Worm (Caenorhabditis elegans): Measurements from ENCODE around the gene daf-12.
A peak's percentile ranks its signal among the peaks of the same experiment; 100 is the strongest.

daf-12 gene

ce11 chrX:10670198-10670597, 34.5 kb downstream of the daf-12 start:
- TF ChIP-seq sea-1 (GFP tag; conservative IDR thresholded peaks at IDR 0.05) (no peak), ceh-36 (tag; optimal IDR thresholded peaks at IDR 0.05) (no peak), hmbx-1 (tag; optimal IDR thresholded peaks at IDR 0.05) (no peak)

ce11 chrX:10674199-10674598, 38.5 kb downstream of the daf-12 start, which contains the start of gene F13E6.2:
F13E6.2 (minus strand) TSS chrX:10674299.
- TF ChIP-seq tra-4 (tag; optimal IDR thresholded peaks at IDR 0.05) (no peak), B0310.2 (tag; optimal IDR thresholded peaks at IDR 0.05) (no peak), sea-1 (GFP tag; conservative IDR thresholded peaks at IDR 0.05) (no peak), ets-7 (tag; optimal IDR thresholded peaks at IDR 0.05) (no peak), hmbx-1 (tag; optimal IDR thresholded peaks at IDR 0.05) (no peak), tbx-11 (GFP tag; IDR thresholded peaks at IDR 0.05) (no peak), aly-1 (tag; optimal IDR thresholded peaks at IDR 0.05) (no peak), hnd-1 (tag; optimal IDR thresholded peaks at IDR 0.05) (no peak), flt-1 (GFP tag; IDR thresholded peaks at IDR 0.05) (no peak), ceh-36 (tag; optimal IDR thresholded peaks at IDR 0.05) (no peak), ama-1 (optimal IDR thresholded peaks at IDR 0.05) (no peak), tbx-37 (GFP tag; conservative IDR thresholded peaks at IDR 0.05) (no peak), pes-1 (GFP tag; IDR thresholded peaks at IDR 0.05) (no peak), F13C5.2 (tag; optimal IDR thresholded peaks at IDR 0.05) (no peak), hmg-4 (GFP tag; optimal IDR thresholded peaks at IDR 0.05) (no peak), ceh-13 (GFP tag; optimal IDR thresholded peaks at IDR 0.05) (no peak), scrt-1 (GFP tag; IDR thresholded peaks at IDR 0.05) (no peak)

- TF ChIP-seq ama-1 (optimal IDR thresholded peaks at IDR 0.05) (no peak), hnd-1 (tag; optimal IDR thresholded peaks at IDR 0.05) (no peak)
Observed at ce11 chrX:10675376-10675775, 39.7 kb downstream of the daf-12 start.

ce11 chrX:10675952-10676351, 40.2 kb downstream of the daf-12 start:
- TF ChIP-seq B0310.2 (tag; optimal IDR thresholded peaks at IDR 0.05) (no peak), pes-1 (GFP tag; IDR thresholded peaks at IDR 0.05) (no peak), tra-4 (tag; optimal IDR thresholded peaks at IDR 0.05) (no peak)

- TF ChIP-seq ets-7 (tag; optimal IDR thresholded peaks at IDR 0.05) (no peak), pes-1 (GFP tag; IDR thresholded peaks at IDR 0.05) (no peak), hmg-4 (GFP tag; optimal IDR thresholded peaks at IDR 0.05) (no peak), B0310.2 (tag; optimal IDR thresholded peaks at IDR 0.05) (no peak), hmbx-1 (tag; optimal IDR thresholded peaks at IDR 0.05) (no peak), scrt-1 (GFP tag; IDR thresholded peaks at IDR 0.05) (no peak), tbx-11 (GFP tag; IDR thresholded peaks at IDR 0.05) (no peak), ama-1 (optimal IDR thresholded peaks at IDR 0.05) (no peak), F13C5.2 (tag; optimal IDR thresholded peaks at IDR 0.05) (no peak), ceh-36 (tag; optimal IDR thresholded peaks at IDR 0.05) (no peak), flt-1 (GFP tag; IDR thresholded peaks at IDR 0.05) (no peak), aly-1 (tag; optimal IDR thresholded peaks at IDR 0.05) (no peak), sea-1 (GFP tag; conservative IDR thresholded peaks at IDR 0.05) (no peak), hnd-1 (tag; optimal IDR thresholded peaks at IDR 0.05) (no peak), tbx-37 (GFP tag; conservative IDR thresholded peaks at IDR 0.05) (no peak), ceh-13 (GFP tag; optimal IDR thresholded peaks at IDR 0.05) (no peak), tra-4 (tag; optimal IDR thresholded peaks at IDR 0.05) (no peak)
Observed at ce11 chrX:10677009-10677408, 41.3 kb downstream of the daf-12 start, which contains the start of gene F13E6.1. F13E6.1 (minus strand) TSS chrX:10677109.

ce11 chrX:10677552-10677951, 41.8 kb downstream of the daf-12 start:
- 0 out of 2 replicates have a peak, but pooled peaks have one; percentile 25 for TF ChIP-seq flt-1 (GFP tag; IDR thresholded peaks at IDR 0.05)
- peak; percentile 56 for TF ChIP-seq hmg-4 (GFP tag; optimal IDR thresholded peaks at IDR 0.05)
- no peak for TF ChIP-seq tra-4 (tag; optimal IDR thresholded peaks at IDR 0.05)
- TF ChIP-seq ama-1 (optimal IDR thresholded peaks at IDR 0.05), result no peak

- TF ChIP-seq ceh-13 (GFP tag; optimal IDR thresholded peaks at IDR 0.05), result no peak
- no peak for TF ChIP-seq tbx-37 (GFP tag; conservative IDR thresholded peaks at IDR 0.05)
- TF ChIP-seq tbx-11 (GFP tag; IDR thresholded peaks at IDR 0.05), result no peak
- no peak for TF ChIP-seq ama-1 (optimal IDR thresholded peaks at IDR 0.05)
- TF ChIP-seq flt-1 (GFP tag; IDR thresholded peaks at IDR 0.05), result no peak
Observed at ce11 chrX:10678081-10678736, 42.5 kb downstream of the daf-12 start.

ce11 chrX:10679193-10679592, 43.5 kb downstream of the daf-12 start:
- TF ChIP-seq hmbx-1 (tag; optimal IDR thresholded peaks at IDR 0.05) (no peak), B0310.2 (tag; optimal IDR thresholded peaks at IDR 0.05) (no peak)

ce11 chrX:10681698-10682097, 46.0 kb downstream of the daf-12 start, which contains the start of gene phf-31:
phf-31 (plus strand) TSS chrX:10681998.
- TF ChIP-seq ama-1 (optimal IDR thresholded peaks at IDR 0.05), result no peak
- TF ChIP-seq F13C5.2 (tag; optimal IDR thresholded peaks at IDR 0.05), result no peak
- TF ChIP-seq tbx-11 (GFP tag; IDR thresholded peaks at IDR 0.05), result no peak
- no peak for TF ChIP-seq hmg-4 (GFP tag; optimal IDR thresholded peaks at IDR 0.05)
- no peak for TF ChIP-seq ceh-13 (GFP tag; optimal IDR thresholded peaks at IDR 0.05)
- TF ChIP-seq hnd-1 (tag; optimal IDR thresholded peaks at IDR 0.05), result no peak
- no peak for TF ChIP-seq ceh-36 (tag; optimal IDR thresholded peaks at IDR 0.05)
- no peak for TF ChIP-seq scrt-1 (GFP tag; IDR thresholded peaks at IDR 0.05)
- no peak for TF ChIP-seq tra-4 (tag; optimal IDR thresholded peaks at IDR 0.05)
- no peak for TF ChIP-seq sea-1 (GFP tag; conservative IDR thresholded peaks at IDR 0.05)
- TF ChIP-seq aly-1 (tag; optimal IDR thresholded peaks at IDR 0.05), result no peak
- no peak for TF ChIP-seq B0310.2 (tag; optimal IDR thresholded peaks at IDR 0.05)
- no peak for TF ChIP-seq tbx-37 (GFP tag; conservative IDR thresholded peaks at IDR 0.05)
- TF ChIP-seq ets-7 (tag; optimal IDR thresholded peaks at IDR 0.05), result no peak
- TF ChIP-seq flt-1 (GFP tag; IDR thresholded peaks at IDR 0.05), result no peak
- no peak for TF ChIP-seq pes-1 (GFP tag; IDR thresholded peaks at IDR 0.05)
- TF ChIP-seq hmbx-1 (tag; optimal IDR thresholded peaks at IDR 0.05), result no peak

Measured in whole organism, early embryonic.